Fruit fly (Drosophila melanogaster) whole organism, pupa: ENCODE results near the gene CG4375.

Experiments used
- CG10348 ChIP-seq: fragments of 200-800 bp; sonication (Bioruptor generic); IDR thresholded peaks from 2 replicates; pipeline ENCODE4 v1.3.6; 2022; ENCODE audit warnings: missing biosample characterization, missing genetic modification characterization
- CG12605 ChIP-seq: fragments of 200-800 bp; sonication (Bioruptor generic); IDR thresholded peaks from 2 replicates; pipeline ENCODE4 v1.3.6; 2022; ENCODE audit warnings: missing biosample characterization, missing genetic modification characterization
- CG13204 ChIP-seq: fragments of 200-800 bp; sonication (Bioruptor generic); optimal IDR thresholded peaks from 2 replicates; lab custom pipeline; 2018; ENCODE audit warnings: missing biosample characterization, mild to moderate bottlenecking, missing genetic modification characterization, moderate library complexity
- CG14655 ChIP-seq: fragments of 200-800 bp; sonication (Bioruptor generic); optimal IDR thresholded peaks from 3 replicates; lab custom pipeline; 2017; ENCODE audit warnings: mild to moderate bottlenecking, missing biosample characterization, missing genetic modification reagents, missing genetic modification characterization
- CG15710 ChIP-seq: fragments of 200-800 bp; sonication (Bioruptor generic); optimal IDR thresholded peaks from 2 replicates; lab custom pipeline; 2018; ENCODE audit warnings: missing biosample characterization, mild to moderate bottlenecking, missing genetic modification characterization, moderate library complexity
- CG17806 ChIP-seq: fragments of 200-800 bp; sonication (Bioruptor generic); optimal IDR thresholded peaks from 2 replicates; lab custom pipeline; 2018; ENCODE audit warnings: missing biosample characterization, mild to moderate bottlenecking, missing genetic modification characterization, moderate library complexity
- CG32121 ChIP-seq: fragments of 200-800 bp; sonication (Bioruptor generic); IDR thresholded peaks from 2 replicates; pipeline ENCODE4 v1.3.6; 2022; ENCODE audit warnings: missing biosample characterization, missing genetic modification characterization
- CG34367 ChIP-seq: fragments of 200-800 bp; sonication (Bioruptor generic); optimal IDR thresholded peaks from 2 replicates; lab custom pipeline; 2018; ENCODE audit warnings: missing biosample characterization, mild to moderate bottlenecking, missing genetic modification characterization
- CG4496 ChIP-seq: fragments of 200-800 bp; sonication (Bioruptor generic); IDR thresholded peaks from 3 replicates; pipeline ENCODE4 v1.3.6; 2022; ENCODE audit warnings: missing biosample characterization, missing genetic modification characterization
- CG8159 ChIP-seq: fragments of 200-800 bp; sonication (Bioruptor generic); optimal IDR thresholded peaks from 3 replicates; lab custom pipeline; 2018; ENCODE audit warnings: missing biosample characterization, mild to moderate bottlenecking, missing genetic modification characterization, moderate library complexity
- CG8301 ChIP-seq: fragments of 200-800 bp; sonication (Bioruptor generic); optimal IDR thresholded peaks from 2 replicates; lab custom pipeline; 2018; ENCODE audit warnings: missing biosample characterization, mild to moderate bottlenecking, missing genetic modification characterization
- CG9948 ChIP-seq: fragments of 200-800 bp; sonication (Bioruptor generic); optimal IDR thresholded peaks from 2 replicates; lab custom pipeline; 2018; ENCODE audit warnings: missing biosample characterization, mild to moderate bottlenecking, missing genetic modification characterization, moderate library complexity
- D1 ChIP-seq: fragments of 200-800 bp; sonication (Bioruptor generic); optimal IDR thresholded peaks from 2 replicates; lab custom pipeline; 2018; ENCODE audit warnings: missing biosample characterization, mild to moderate bottlenecking, missing genetic modification characterization, moderate library complexity
- EcR ChIP-seq: fragments of 200-800 bp; sonication (Bioruptor generic); optimal IDR thresholded peaks from 3 replicates; lab custom pipeline; 2019; ENCODE audit warnings: missing biosample characterization, missing genetic modification characterization, mild to moderate bottlenecking, moderate library complexity, missing genetic modification reagents
- Ets98B ChIP-seq: fragments of 200-800 bp; sonication (Bioruptor generic); IDR thresholded peaks from 2 replicates; pipeline ENCODE4 v1.3.6; 2022; ENCODE audit warnings: missing biosample characterization, missing genetic modification characterization
- Pif1A ChIP-seq: fragments of 200-800 bp; sonication (Bioruptor generic); optimal IDR thresholded peaks from 3 replicates; lab custom pipeline; 2016; ENCODE audit warnings: missing biosample characterization, missing genetic modification characterization
- Pif1B ChIP-seq: fragments of 200-800 bp; sonication (Bioruptor generic); optimal IDR thresholded peaks from 3 replicates; lab custom pipeline; 2016; ENCODE audit warnings: missing biosample characterization, missing genetic modification characterization
- Snoo ChIP-seq: fragments of 200-800 bp; sonication (Bioruptor generic); optimal IDR thresholded peaks from 3 replicates; lab custom pipeline; 2017; ENCODE audit warnings: missing biosample characterization, mild to moderate bottlenecking, missing genetic modification characterization, inconsistent platforms
- fd96Ca ChIP-seq: fragments of 200-800 bp; sonication (Bioruptor generic); IDR thresholded peaks from 3 replicates; pipeline ENCODE4 v1.3.6; 2022; ENCODE audit warnings: missing biosample characterization, missing genetic modification characterization
- gl ChIP-seq: fragments of 200-800 bp; sonication (Bioruptor generic); optimal IDR thresholded peaks from 2 replicates; lab custom pipeline; 2018; ENCODE audit warnings: missing biosample characterization, mild to moderate bottlenecking, missing genetic modification characterization
- rn ChIP-seq: fragments of 200-800 bp; sonication (Bioruptor generic); IDR thresholded peaks from 2 replicates; pipeline ENCODE4 v1.3.6; 2022; ENCODE audit warnings: missing biosample characterization, missing genetic modification characterization

The CG4375 gene

dm6 chr2L:1026797-1027196 lies at the start of gene CG4375:
Gene CG4375, minus strand, starts transcription at chr2L:1026897.
- TF ChIP-seq D1 (tag; lab: Kevin White, UChicago) (no peak), CG4496 (GFP tag; lab: Robert Waterston, UW) (no peak), gl (no peak), Pif1B (GFP tag; lab: Kevin White, UChicago) (no peak), CG8301 (tag; lab: Kevin White, UChicago) (no peak), EcR (no peak), CG10348 (GFP tag; lab: Robert Waterston, UW) (no peak), Pif1A (GFP tag; lab: Kevin White, UChicago) (no peak), CG17806 (tag; lab: Kevin White, UChicago) (no peak), CG14655 (GFP tag; lab: Kevin White, UChicago) (no peak), CG34367 (tag; lab: Kevin White, UChicago) (no peak), CG13204 (GFP tag; lab: Kevin White, UChicago) (no peak), Ets98B (GFP tag; lab: Robert Waterston, UW) (no peak), rn (GFP tag; lab: Robert Waterston, UW) (no peak), CG15710 (no peak), fd96Ca (no peak), CG9948 (tag; lab: Kevin White, UChicago) (no peak)

dm6 chr2L:1075753-1076152 lies 49.1 kb upstream of the CG4375 start:
- TF ChIP-seq rn (GFP tag; lab: Robert Waterston, UW) = peak; percentile 67; the same call in 1 of the 2 replicates
- TF ChIP-seq CG13204 (GFP tag; lab: Kevin White, UChicago) = no peak
- no peak for TF ChIP-seq Pif1A (GFP tag; lab: Kevin White, UChicago)
- TF ChIP-seq CG12605 (GFP tag; lab: Robert Waterston, UW) = peak; percentile 62; the same call in 1 of the 2 replicates
- TF ChIP-seq EcR = no peak
- peak; percentile 55 for TF ChIP-seq CG15710
- TF ChIP-seq CG32121 = peak; percentile 85
- peak; percentile 91 for TF ChIP-seq fd96Ca
- no peak for TF ChIP-seq D1 (tag; lab: Kevin White, UChicago)
- TF ChIP-seq Snoo (tag; lab: Kevin White, UChicago) = peak; percentile 22
- peak; percentile 26 for TF ChIP-seq CG34367 (tag; lab: Kevin White, UChicago)
- peak; percentile 78 for TF ChIP-seq CG8301 (tag; lab: Kevin White, UChicago)
- TF ChIP-seq CG4496 (GFP tag; lab: Robert Waterston, UW) = peak; percentile 92
- peak; percentile 78 for TF ChIP-seq CG10348 (GFP tag; lab: Robert Waterston, UW)
- TF ChIP-seq CG14655 (GFP tag; lab: Kevin White, UChicago) = no peak
- peak; percentile 55 for TF ChIP-seq CG9948 (tag; lab: Kevin White, UChicago)
- no peak for TF ChIP-seq gl
- peak; percentile 90 for TF ChIP-seq Ets98B (GFP tag; lab: Robert Waterston, UW)
- TF ChIP-seq CG17806 (tag; lab: Kevin White, UChicago) = peak; percentile 37
- TF ChIP-seq CG8159 (tag; lab: Kevin White, UChicago) = peak; percentile 22

- TF ChIP-seq CG9948 (tag; lab: Kevin White, UChicago) = peak; percentile 12
- TF ChIP-seq CG12605 (GFP tag; lab: Robert Waterston, UW) = peak; percentile 52; the same call in 1 of the 2 replicates
- TF ChIP-seq gl = no peak
- TF ChIP-seq CG13204 (GFP tag; lab: Kevin White, UChicago) = peak; percentile 0
- peak; percentile 47 for TF ChIP-seq Ets98B (GFP tag; lab: Robert Waterston, UW)
- TF ChIP-seq CG8301 (tag; lab: Kevin White, UChicago) = peak; percentile 54
- peak; percentile 22 for TF ChIP-seq CG14655 (GFP tag; lab: Kevin White, UChicago)
- peak; percentile 68; the same call in 2 of the 3 replicates for TF ChIP-seq CG4496 (GFP tag; lab: Robert Waterston, UW)
- TF ChIP-seq Pif1B (GFP tag; lab: Kevin White, UChicago) = no peak
- no peak for TF ChIP-seq fd96Ca
- no peak for TF ChIP-seq Snoo (tag; lab: Kevin White, UChicago)
- no peak for TF ChIP-seq CG10348 (GFP tag; lab: Robert Waterston, UW)
- TF ChIP-seq CG34367 (tag; lab: Kevin White, UChicago) = no peak
- TF ChIP-seq CG17806 (tag; lab: Kevin White, UChicago) = no peak
- TF ChIP-seq Pif1A (GFP tag; lab: Kevin White, UChicago) = no peak
- peak; percentile 10 for TF ChIP-seq CG8159 (tag; lab: Kevin White, UChicago)
- TF ChIP-seq EcR = no peak
- no peak for TF ChIP-seq CG15710
- no peak for TF ChIP-seq D1 (tag; lab: Kevin White, UChicago)
- TF ChIP-seq CG32121 = peak; percentile 64; the same call in 1 of the 2 replicates
- no peak for TF ChIP-seq rn (GFP tag; lab: Robert Waterston, UW)
These were observed 47.6 kb upstream of the CG4375 start for dm6 chr2L:1074180-1074864.

- TF ChIP-seq CG17806 (tag; lab: Kevin White, UChicago) (no peak), Pif1A (GFP tag; lab: Kevin White, UChicago) (peak; percentile 53), CG8301 (tag; lab: Kevin White, UChicago) (peak; percentile 33), CG32121 (peak; percentile 58), Ets98B (GFP tag; lab: Robert Waterston, UW) (peak; percentile 29; the same call in 1 of the 2 replicates), D1 (tag; lab: Kevin White, UChicago) (no peak), CG15710 (no peak), CG10348 (GFP tag; lab: Robert Waterston, UW) (no peak), rn (GFP tag; lab: Robert Waterston, UW) (no peak), Pif1B (GFP tag; lab: Kevin White, UChicago) (no peak), fd96Ca (peak; percentile 48; the same call in 2 of the 3 replicates), CG14655 (GFP tag; lab: Kevin White, UChicago) (peak; percentile 40), CG12605 (GFP tag; lab: Robert Waterston, UW) (no peak), CG8159 (tag; lab: Kevin White, UChicago) (no peak), CG4496 (GFP tag; lab: Robert Waterston, UW) (0 out of 3 replicates have a peak, but pooled peaks have one; percentile 39)
These were observed 46.8 kb upstream of the CG4375 start for dm6 chr2L:1073530-1073929.
